Worm (Caenorhabditis elegans) whole organism, late embryonic: ENCODE measurements around the gene cya-1.

Source experiments
- C08G9.2 ChIP-seq: sonication (generic microtip); optimal IDR thresholded peaks from 2 replicates; lab custom pipeline; 2016; ENCODE audit warnings: mild to moderate bottlenecking, missing genetic modification characterization, moderate library complexity, missing compliant biosample characterization
- C38D4.7 ChIP-seq: fragments of 200-800 bp; sonication (Bioruptor generic); optimal IDR thresholded peaks from 2 replicates; lab custom pipeline; 2018; ENCODE audit warnings: mild to moderate bottlenecking, missing genetic modification characterization, moderate library complexity, missing compliant biosample characterization
- F13H6.1 ChIP-seq: sonication (generic microtip); optimal IDR thresholded peaks from 2 replicates; lab custom pipeline; 2016; ENCODE audit warnings: missing genetic modification characterization, missing compliant biosample characterization
- ama-1 ChIP-seq: fragments of 150-350 bp; optimal IDR thresholded peaks from 2 replicates; lab custom pipeline; 2014
- ceh-18 ChIP-seq: sonication (generic microtip); optimal IDR thresholded peaks from 2 replicates; lab custom pipeline; 2016; ENCODE audit warnings: missing genetic modification characterization, missing compliant biosample characterization
- ceh-2 ChIP-seq: sonication (generic microtip); optimal IDR thresholded peaks from 2 replicates; lab custom pipeline; 2016; ENCODE audit warnings: missing genotype, missing genetic modification characterization, missing compliant biosample characterization
- ceh-30 ChIP-seq: fragments of 150-350 bp; optimal IDR thresholded peaks from 2 replicates; lab custom pipeline; 2014; ENCODE audit warnings: missing biosample characterization, missing genetic modification characterization
- ceh-31 ChIP-seq: sonication (generic microtip); optimal IDR thresholded peaks from 2 replicates; lab custom pipeline; 2016; ENCODE audit warnings: missing genetic modification characterization, missing compliant biosample characterization
- ceh-34 ChIP-seq: sonication (generic microtip); optimal IDR thresholded peaks from 2 replicates; lab custom pipeline; 2016; ENCODE audit warnings: mild to moderate bottlenecking, missing genetic modification characterization, missing compliant biosample characterization
- ceh-45 ChIP-seq: fragments of 200-800 bp; sonication (Bioruptor generic); IDR thresholded peaks from 2 replicates; pipeline ENCODE4 v1.3.6; 2022; ENCODE audit warnings: missing genetic modification reagents, missing genetic modification characterization, missing compliant biosample characterization
- ceh-48 ChIP-seq: sonication (generic microtip); optimal IDR thresholded peaks from 2 replicates; lab custom pipeline; 2016; ENCODE audit warnings: missing genetic modification characterization, inconsistent platforms, missing compliant biosample characterization
- ceh-6 ChIP-seq: fragments of 200-800 bp; sonication (Bioruptor generic); optimal IDR thresholded peaks from 2 replicates; lab custom pipeline; 2018; ENCODE audit warnings: mild to moderate bottlenecking, missing genetic modification characterization, missing compliant biosample characterization
- ceh-9 ChIP-seq: sonication (generic microtip); optimal IDR thresholded peaks from 2 replicates; lab custom pipeline; 2016; ENCODE audit warnings: mild to moderate bottlenecking, missing genetic modification characterization, inconsistent platforms, missing compliant biosample characterization
- dmd-4 ChIP-seq: sonication (generic microtip); optimal IDR thresholded peaks from 2 replicates; lab custom pipeline; 2016; ENCODE audit warnings: borderline replicate concordance, missing genetic modification characterization, missing compliant biosample characterization
- dve-1 ChIP-seq: sonication (generic microtip); optimal IDR thresholded peaks from 2 replicates; lab custom pipeline; 2017; ENCODE audit warnings: antibody characterized with exemption, mild to moderate bottlenecking, missing genetic modification characterization, missing compliant biosample characterization
- elt-2 ChIP-seq: sonication (generic microtip); optimal IDR thresholded peaks from 2 replicates; lab custom pipeline; 2016; ENCODE audit warnings: missing genetic modification reagents, missing genetic modification characterization, missing compliant biosample characterization
- elt-4 ChIP-seq: sonication (generic microtip); optimal IDR thresholded peaks from 2 replicates; lab custom pipeline; 2016; ENCODE audit warnings: missing genetic modification characterization, missing compliant biosample characterization
- fkh-6 ChIP-seq: sonication (generic microtip); optimal IDR thresholded peaks from 2 replicates; lab custom pipeline; 2016; ENCODE audit warnings: missing genetic modification characterization, missing compliant biosample characterization
- gmeb-2 ChIP-seq: sonication (generic microtip); optimal IDR thresholded peaks from 2 replicates; lab custom pipeline; 2016; ENCODE audit warnings: missing genetic modification characterization, inconsistent platforms, missing compliant biosample characterization
- hlh-15 ChIP-seq: sonication (generic microtip); optimal IDR thresholded peaks from 2 replicates; lab custom pipeline; 2016; ENCODE audit warnings: missing genetic modification characterization, missing compliant biosample characterization
- hlh-30 ChIP-seq: sonication (generic microtip); optimal IDR thresholded peaks from 2 replicates; lab custom pipeline; 2017; ENCODE audit warnings: antibody characterized with exemption, missing genetic modification characterization, missing compliant biosample characterization; ENCODE audit not compliant: insufficient read depth
- hlh-6 ChIP-seq: sonication (generic microtip); optimal IDR thresholded peaks from 2 replicates; lab custom pipeline; 2016; ENCODE audit warnings: missing genotype, missing genetic modification characterization, missing compliant biosample characterization
- hlh-8 ChIP-seq: sonication (generic microtip); optimal IDR thresholded peaks from 2 replicates; lab custom pipeline; 2016; ENCODE audit warnings: missing genotype, missing genetic modification characterization, missing compliant biosample characterization
- madf-2 ChIP-seq: sonication (generic microtip); optimal IDR thresholded peaks from 2 replicates; lab custom pipeline; 2017; ENCODE audit warnings: missing genetic modification characterization, missing compliant biosample characterization
- nfya-1 ChIP-seq: sonication (generic microtip); optimal IDR thresholded peaks from 2 replicates; lab custom pipeline; 2017; ENCODE audit warnings: missing genetic modification characterization, mild to moderate bottlenecking, missing compliant biosample characterization, antibody characterized with exemption, moderate library complexity
- pag-3 ChIP-seq: sonication (generic microtip); optimal IDR thresholded peaks from 2 replicates; lab custom pipeline; 2016; ENCODE audit warnings: missing compliant biosample characterization, missing genetic modification characterization, borderline replicate concordance
- pat-9 ChIP-seq: fragments of 200-800 bp; sonication (Bioruptor generic); optimal IDR thresholded peaks from 2 replicates; lab custom pipeline; 2018; ENCODE audit warnings: mild to moderate bottlenecking, missing genetic modification characterization, moderate library complexity, missing compliant biosample characterization
- pqm-1 ChIP-seq: sonication (generic microtip); optimal IDR thresholded peaks from 2 replicates; lab custom pipeline; 2016; ENCODE audit warnings: missing genetic modification characterization, missing compliant biosample characterization
- ref-2 ChIP-seq: sonication (generic microtip); optimal IDR thresholded peaks from 2 replicates; lab custom pipeline; 2016; ENCODE audit warnings: missing genetic modification characterization, missing compliant biosample characterization
- rnt-1 ChIP-seq: sonication (generic microtip); optimal IDR thresholded peaks from 2 replicates; lab custom pipeline; 2016; ENCODE audit warnings: missing genetic modification characterization, missing compliant biosample characterization
- sox-2 ChIP-seq: fragments of 200-800 bp; sonication (Bioruptor generic); IDR thresholded peaks from 2 replicates; pipeline ENCODE4 v1.3.6; 2022; ENCODE audit warnings: missing genetic modification reagents, missing genetic modification characterization, missing compliant biosample characterization
- sox-4 ChIP-seq: sonication (generic microtip); optimal IDR thresholded peaks from 2 replicates; lab custom pipeline; 2017; ENCODE audit warnings: mild to moderate bottlenecking, missing genetic modification characterization, inconsistent platforms, missing compliant biosample characterization
- syd-9 ChIP-seq: sonication (generic microtip); optimal IDR thresholded peaks from 2 replicates; lab custom pipeline; 2016; ENCODE audit warnings: mild to moderate bottlenecking, missing genetic modification characterization, moderate library complexity, missing compliant biosample characterization
- tbx-7 ChIP-seq: sonication (generic microtip); optimal IDR thresholded peaks from 2 replicates; lab custom pipeline; 2016; ENCODE audit warnings: missing genotype, missing genetic modification characterization, missing compliant biosample characterization
- unc-3 ChIP-seq, 2 experiments: fragments of 200-800 bp in 1 of 2; sonication (Bioruptor generic) in 1 of 2; sonication (generic microtip) in 1 of 2; conservative IDR thresholded peaks in 1 of 2; optimal IDR thresholded peaks in 1 of 2; 2 replicates each; pipeline versions ENCODE4 v1.3.6 to Lab custom; 2016 to 2022; ENCODE audit warnings: missing compliant biosample characterization in 2 of 2, missing genetic modification characterization in 2 of 2, missing genetic modification reagents in 1 of 2
- unc-42 ChIP-seq: sonication (generic microtip); optimal IDR thresholded peaks from 2 replicates; lab custom pipeline; 2016; ENCODE audit warnings: missing genotype, missing genetic modification characterization, missing compliant biosample characterization
- unc-55 ChIP-seq: sonication (generic microtip); optimal IDR thresholded peaks from 2 replicates; lab custom pipeline; 2017; ENCODE audit warnings: missing biosample characterization, missing genetic modification reagents, missing genetic modification characterization
- unc-86 ChIP-seq: sonication (generic microtip); optimal IDR thresholded peaks from 2 replicates; lab custom pipeline; 2016; ENCODE audit warnings: missing genetic modification characterization, missing compliant biosample characterization
- ztf-16 ChIP-seq: sonication (generic microtip); optimal IDR thresholded peaks from 2 replicates; lab custom pipeline; 2017; ENCODE audit warnings: missing genetic modification characterization, missing compliant biosample characterization

Gene cya-1

ce11 chrIII:9089325-9089823 lies 19.7 kb downstream of the cya-1 start, which contains the start of the genes mccc-2 and mrpl-44:
Gene mccc-2 (minus strand): TSS chrIII:9089375.
Gene mrpl-44 (minus strand): TSS chrIII:9089375.
- TF ChIP-seq elt-2 (peak; percentile 70), nfya-1 (tag; lab: Kevin White, UChicago) (peak; percentile 18), ceh-30 (tag; lab: Kevin White, UChicago) (no peak), ceh-6 (GFP tag; lab: Kevin White, UChicago) (no peak), tbx-7 (tag; lab: Kevin White, UChicago) (no peak), ceh-9 (tag; lab: Kevin White, UChicago) (no peak)

ce11 chrIII:9084329-9084728 lies 24.7 kb downstream of the cya-1 start:
- TF ChIP-seq rnt-1 (tag; lab: Kevin White, UChicago) (peak; percentile 1), sox-2 (GFP tag; lab: Robert Waterston, UW) (no peak), ceh-34 (tag; lab: Kevin White, UChicago) (peak; percentile 11), ceh-31 (tag; lab: Kevin White, UChicago) (peak; percentile 14), unc-55 (GFP tag; lab: Kevin White, UChicago) (peak; percentile 82), ceh-18 (tag; lab: Kevin White, UChicago) (no peak), unc-3 (GFP tag; conservative IDR thresholded peaks at IDR 0.05; lab: Robert Waterston, UW) (no peak), unc-3 (tag; optimal IDR thresholded peaks at IDR 0.05; lab: Kevin White, UChicago) (peak; percentile 28), elt-2 (peak; percentile 9), syd-9 (tag; lab: Kevin White, UChicago) (peak; percentile 1), nfya-1 (tag; lab: Kevin White, UChicago) (peak; percentile 16), hlh-15 (tag; lab: Kevin White, UChicago) (no peak), F13H6.1 (tag; lab: Kevin White, UChicago) (no peak), unc-42 (tag; lab: Kevin White, UChicago) (peak; percentile 91)
- TF ChIP-seq, all 69 proteins: peak for 9

- peak; percentile 44 for TF ChIP-seq ceh-18 (tag; lab: Kevin White, UChicago)
- no peak for TF ChIP-seq ceh-2
- peak; percentile 75 for TF ChIP-seq rnt-1 (tag; lab: Kevin White, UChicago)
- no peak for TF ChIP-seq unc-86 (tag; lab: Kevin White, UChicago)
- TF ChIP-seq hlh-30 (tag; lab: Kevin White, UChicago) = peak; percentile 34
- peak; percentile 2 for TF ChIP-seq unc-55 (GFP tag; lab: Kevin White, UChicago)
- no peak for TF ChIP-seq tbx-7 (tag; lab: Kevin White, UChicago)
- no peak for TF ChIP-seq elt-4
- TF ChIP-seq, all 69 proteins: peak for 4
These were observed 26.0 kb downstream of the cya-1 start for ce11 chrIII:9083118-9083517.

ce11 chrIII:9081763-9082162 lies 27.3 kb downstream of the cya-1 start, which contains the start of gene far-2:
Gene far-2 (plus strand): TSS chrIII:9081828.
- TF ChIP-seq pat-9 (tag; lab: Kevin White, UChicago) = no peak
- TF ChIP-seq pqm-1 (tag; lab: Kevin White, UChicago) = no peak
- TF ChIP-seq ztf-16 = no peak
- no peak for TF ChIP-seq ref-2 (tag; lab: Kevin White, UChicago)
- TF ChIP-seq hlh-15 (tag; lab: Kevin White, UChicago) = no peak
- no peak for TF ChIP-seq ceh-48 (tag; lab: Kevin White, UChicago)
- TF ChIP-seq C08G9.2 (tag; lab: Kevin White, UChicago) = no peak
- no peak for TF ChIP-seq tbx-7 (tag; lab: Kevin White, UChicago)
- TF ChIP-seq unc-42 (tag; lab: Kevin White, UChicago) = no peak
- no peak for TF ChIP-seq ceh-18 (tag; lab: Kevin White, UChicago)
- TF ChIP-seq pag-3 (tag; lab: Kevin White, UChicago) = no peak
- no peak for TF ChIP-seq C38D4.7 (GFP tag; lab: Kevin White, UChicago)
- TF ChIP-seq hlh-6 (tag; lab: Kevin White, UChicago) = no peak
- TF ChIP-seq dmd-4 (tag; lab: Kevin White, UChicago) = no peak

ce11 chrIII:9081055-9081454 lies 28.0 kb downstream of the cya-1 start, which contains the start of gene far-1:
Gene far-1 (minus strand): TSS chrIII:9081179.
- TF ChIP-seq hlh-8 (tag; lab: Kevin White, UChicago) (peak; percentile 41), ceh-9 (tag; lab: Kevin White, UChicago) (no peak), ztf-16 (no peak), ceh-45 (GFP tag; lab: Robert Waterston, UW) (no peak), elt-4 (no peak), gmeb-2 (tag; lab: Kevin White, UChicago) (no peak), dmd-4 (tag; lab: Kevin White, UChicago) (no peak), nfya-1 (tag; lab: Kevin White, UChicago) (peak; percentile 23), ceh-2 (no peak), ama-1 (lab: Kevin White, UChicago) (peak; percentile 74), ceh-18 (tag; lab: Kevin White, UChicago) (peak; percentile 10), hlh-15 (tag; lab: Kevin White, UChicago) (no peak), ceh-48 (tag; lab: Kevin White, UChicago) (no peak), pqm-1 (tag; lab: Kevin White, UChicago) (no peak), unc-86 (tag; lab: Kevin White, UChicago) (no peak), dve-1 (tag; lab: Kevin White, UChicago) (no peak), fkh-6 (no peak), C08G9.2 (tag; lab: Kevin White, UChicago) (peak; percentile 11), sox-4 (tag; lab: Kevin White, UChicago) (no peak), madf-2 (no peak), unc-55 (GFP tag; lab: Kevin White, UChicago) (no peak), hlh-30 (tag; lab: Kevin White, UChicago) (no peak)
- TF ChIP-seq, all 69 proteins: peak for 5
